Worm (Caenorhabditis elegans): Measurements from ENCODE around the gene Y22D7AL.10.

DNA sequence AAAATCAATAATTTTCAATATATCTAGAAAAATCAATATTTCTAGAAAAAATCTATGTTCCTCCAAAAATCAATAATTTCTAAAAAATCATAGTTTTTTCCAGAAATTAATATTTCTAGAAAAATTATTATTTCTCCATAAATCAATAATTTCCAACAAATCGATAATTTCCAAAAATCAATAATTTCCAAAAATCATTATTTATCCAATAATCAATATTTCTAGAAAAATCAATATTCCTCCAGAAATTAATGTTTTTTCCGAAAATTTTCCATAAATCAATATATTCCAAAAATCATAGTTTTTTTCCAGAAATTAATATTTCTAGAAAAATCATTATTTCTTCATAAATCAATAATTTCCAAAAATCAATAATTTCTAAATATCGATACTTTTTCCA lies 44.3 kb upstream of the Y22D7AL.10 start:
- TF ChIP-seq egl-27 (tag; optimal IDR thresholded peaks at IDR 0.05) (no peak), aha-1 (tag; optimal IDR thresholded peaks at IDR 0.05) (no peak)
